Worm (Caenorhabditis elegans) whole organism, L2 larva: ENCODE measurements around the gene D1086.2.

Experiments used
- F13H6.1 ChIP-seq: sonication (generic microtip); optimal IDR thresholded peaks from 2 replicates; lab custom pipeline; 2016; ENCODE audit warnings: missing genetic modification characterization, missing compliant biosample characterization
- ZK546.5 ChIP-seq: sonication (generic microtip); optimal IDR thresholded peaks from 2 replicates; lab custom pipeline; 2017; ENCODE audit warnings: missing biosample characterization, missing genetic modification characterization
- ceh-16 ChIP-seq: fragments of 150-350 bp; optimal IDR thresholded peaks from 2 replicates; lab custom pipeline; 2014; ENCODE audit warnings: missing biosample characterization, missing genetic modification characterization
- egl-27 ChIP-seq: sonication (generic microtip); optimal IDR thresholded peaks from 3 replicates; lab custom pipeline; 2017; ENCODE audit warnings: missing biosample characterization, missing genetic modification reagents, missing genetic modification characterization
- fos-1 ChIP-seq: fragments of 150-350 bp; optimal IDR thresholded peaks from 2 replicates; lab custom pipeline; 2014; ENCODE audit warnings: missing biosample characterization, missing genetic modification characterization
- lin-13 ChIP-seq: fragments of 150-350 bp; optimal IDR thresholded peaks from 2 replicates; lab custom pipeline; 2014; ENCODE audit warnings: missing biosample characterization, missing genetic modification reagents, missing genetic modification characterization
- lin-39 ChIP-seq: fragments of 150-350 bp; optimal IDR thresholded peaks from 2 replicates; lab custom pipeline; 2014; ENCODE audit warnings: missing biosample characterization, missing genetic modification reagents, missing genetic modification characterization
- nhr-11 ChIP-seq: fragments of 150-350 bp; optimal IDR thresholded peaks from 2 replicates; lab custom pipeline; 2014; ENCODE audit warnings: missing biosample characterization, missing genetic modification characterization
- unc-55 ChIP-seq: fragments of 150-350 bp; sonication (generic microtip); optimal IDR thresholded peaks from 3 replicates; lab custom pipeline; 2014; ENCODE audit warnings: missing biosample characterization, missing genetic modification reagents, missing genetic modification characterization

DNA sequence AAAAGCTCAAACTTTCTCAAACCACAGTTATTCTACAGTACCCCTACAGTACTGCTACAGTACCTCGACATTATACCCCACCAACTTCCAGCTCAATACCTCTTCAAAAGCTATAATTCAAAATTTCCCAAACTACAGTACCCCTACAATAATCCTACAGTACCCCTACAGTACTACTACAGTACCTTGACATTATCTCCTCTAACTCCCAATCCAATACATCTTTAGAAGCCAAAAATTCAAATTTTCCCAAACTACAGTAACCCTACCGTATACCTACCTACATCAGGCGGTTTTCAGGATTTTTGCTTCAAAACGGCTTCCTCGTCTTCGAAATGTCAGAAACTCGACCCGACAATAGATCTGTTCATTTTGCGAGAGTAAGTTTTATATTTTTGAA is 40.9 kb downstream of the D1086.2 start, which contains the start of gene F58D12.3:
- TF ChIP-seq ceh-16 (tag; lab: Kevin White, UChicago) (no peak), ZK546.5 (tag; lab: Kevin White, UChicago) (no peak), lin-13 (GFP tag; lab: Kevin White, UChicago) (no peak), unc-55 (GFP tag; lab: Kevin White, UChicago) (no peak), egl-27 (tag; lab: Kevin White, UChicago) (no peak), nhr-11 (tag; lab: Kevin White, UChicago) (no peak), F13H6.1 (no peak), lin-39 (tag; lab: Kevin White, UChicago) (no peak), fos-1 (tag; lab: Kevin White, UChicago) (no peak)
